Worm (Caenorhabditis elegans) whole organism, young adult: ENCODE results near the gene Y38E10A.24.

Source experiments
- B0019.2 ChIP-seq: fragments of 200-800 bp; sonication (Bioruptor generic); conservative IDR thresholded peaks from 2 replicates; pipeline ENCODE4 v1.3.6; 2022; ENCODE audit warnings: missing genetic modification reagents, missing genetic modification characterization, missing compliant biosample characterization
- B0261.1 ChIP-seq: sonication (generic microtip); optimal IDR thresholded peaks from 2 replicates; lab custom pipeline; 2016; ENCODE audit warnings: mild to moderate bottlenecking, missing genetic modification characterization, moderate library complexity, missing compliant biosample characterization
- C17E4.6 ChIP-seq: fragments of 200-800 bp; sonication (Bioruptor generic); IDR thresholded peaks from 2 replicates; pipeline ENCODE4 v1.3.6; 2022; ENCODE audit warnings: missing genetic modification reagents, missing genetic modification characterization, missing compliant biosample characterization
- F23B12.7 ChIP-seq: sonication (generic microtip); optimal IDR thresholded peaks from 2 replicates; lab custom pipeline; 2017; ENCODE audit warnings: missing genetic modification characterization, mild to moderate bottlenecking, missing compliant biosample characterization, antibody characterized with exemption, moderate library complexity; ENCODE audit not compliant: insufficient read depth
- F39B2.1 ChIP-seq: fragments of 200-800 bp; sonication (Bioruptor generic); IDR thresholded peaks from 2 replicates; pipeline ENCODE4 v1.3.6; 2022; ENCODE audit warnings: missing genetic modification reagents, missing genetic modification characterization, missing compliant biosample characterization
- F57A8.1 ChIP-seq: fragments of 200-800 bp; sonication (Bioruptor generic); optimal IDR thresholded peaks from 2 replicates; lab custom pipeline; 2018; ENCODE audit warnings: mild to moderate bottlenecking, missing genetic modification characterization, moderate library complexity, missing compliant biosample characterization
- T26A5.8 ChIP-seq: sonication (generic microtip); optimal IDR thresholded peaks from 2 replicates; lab custom pipeline; 2016; ENCODE audit warnings: missing genetic modification characterization, missing compliant biosample characterization
- Y53F4B.3 ChIP-seq: fragments of 200-800 bp; sonication (Bioruptor generic); IDR thresholded peaks from 2 replicates; pipeline ENCODE4 v1.3.6; 2022; ENCODE audit warnings: missing genetic modification reagents, missing genetic modification characterization, missing compliant biosample characterization
- ZK185.1 ChIP-seq: sonication (generic microtip); optimal IDR thresholded peaks from 2 replicates; lab custom pipeline; 2016; ENCODE audit warnings: mild to moderate bottlenecking, missing genetic modification characterization, missing compliant biosample characterization; ENCODE audit not compliant: poor library complexity, severe bottlenecking
- aptf-2 ChIP-seq: fragments of 200-800 bp; sonication (Bioruptor generic); conservative IDR thresholded peaks from 2 replicates; pipeline ENCODE4 v1.3.6; 2022; ENCODE audit warnings: missing genetic modification reagents, missing genetic modification characterization, missing compliant biosample characterization
- atf-7 ChIP-seq: sonication (generic microtip); optimal IDR thresholded peaks from 2 replicates; lab custom pipeline; 2017; ENCODE audit warnings: mild to moderate bottlenecking, missing genetic modification characterization, missing compliant biosample characterization
- attf-5 ChIP-seq: fragments of 200-800 bp; sonication (Bioruptor generic); optimal IDR thresholded peaks from 2 replicates; lab custom pipeline; 2018; ENCODE audit warnings: mild to moderate bottlenecking, missing genetic modification characterization, missing compliant biosample characterization
- ccch-3 ChIP-seq: fragments of 200-800 bp; sonication (Bioruptor generic); optimal IDR thresholded peaks from 2 replicates; lab custom pipeline; 2018; ENCODE audit warnings: mild to moderate bottlenecking, missing genetic modification characterization, missing compliant biosample characterization
- ceh-40 ChIP-seq: fragments of 200-800 bp; sonication (Bioruptor generic); IDR thresholded peaks from 2 replicates; pipeline ENCODE4 v1.3.6; 2022; ENCODE audit warnings: missing genetic modification characterization, missing compliant biosample characterization
- ceh-79 ChIP-seq: sonication (generic microtip); optimal IDR thresholded peaks from 2 replicates; lab custom pipeline; 2017; ENCODE audit warnings: mild to moderate bottlenecking, missing genetic modification characterization, missing compliant biosample characterization
- die-1 ChIP-seq: sonication (generic microtip); optimal IDR thresholded peaks from 2 replicates; lab custom pipeline; 2016; ENCODE audit warnings: missing genotype, mild to moderate bottlenecking, missing genetic modification characterization, missing compliant biosample characterization
- egrh-3 ChIP-seq: fragments of 200-800 bp; sonication (Bioruptor generic); IDR thresholded peaks from 2 replicates; pipeline ENCODE4 v1.3.6; 2022; ENCODE audit warnings: missing genetic modification reagents, missing genetic modification characterization, missing compliant biosample characterization
- fkh-3 ChIP-seq: sonication (generic microtip); optimal IDR thresholded peaks from 2 replicates; lab custom pipeline; 2016; ENCODE audit warnings: mild to moderate bottlenecking, missing genetic modification characterization, missing compliant biosample characterization
- gei-17 ChIP-seq: fragments of 200-800 bp; sonication (Bioruptor generic); optimal IDR thresholded peaks from 2 replicates; lab custom pipeline; 2018; ENCODE audit warnings: mild to moderate bottlenecking, missing genetic modification characterization, missing compliant biosample characterization
- him-1 ChIP-seq: sonication (generic microtip); optimal IDR thresholded peaks from 2 replicates; lab custom pipeline; 2016; ENCODE audit warnings: missing genotype, missing genetic modification reagents, missing genetic modification characterization, missing compliant biosample characterization
- hlh-26 ChIP-seq: fragments of 200-800 bp; sonication (Bioruptor generic); conservative IDR thresholded peaks from 2 replicates; pipeline ENCODE4 v1.3.6; 2022; ENCODE audit warnings: missing genetic modification reagents, missing genetic modification characterization, missing compliant biosample characterization
- hmg-20 ChIP-seq: fragments of 200-800 bp; sonication (Bioruptor generic); IDR thresholded peaks from 2 replicates; pipeline ENCODE4 v1.3.6; 2022; ENCODE audit warnings: missing genetic modification reagents, missing genetic modification characterization, missing compliant biosample characterization
- let-526 ChIP-seq: fragments of 200-800 bp; sonication (Bioruptor generic); IDR thresholded peaks from 2 replicates; pipeline ENCODE4 v1.3.6; 2022; ENCODE audit warnings: missing genetic modification reagents, missing genetic modification characterization, missing compliant biosample characterization
- lin-54 ChIP-seq: fragments of 200-800 bp; sonication (Bioruptor generic); optimal IDR thresholded peaks from 2 replicates; lab custom pipeline; 2018; ENCODE audit warnings: mild to moderate bottlenecking, missing genetic modification characterization, missing compliant biosample characterization
- lsl-1 ChIP-seq: fragments of 200-800 bp; sonication (Bioruptor generic); optimal IDR thresholded peaks from 2 replicates; lab custom pipeline; 2018; ENCODE audit warnings: mild to moderate bottlenecking, missing genetic modification characterization, moderate library complexity, missing compliant biosample characterization
- lsy-27 ChIP-seq: sonication (generic microtip); optimal IDR thresholded peaks from 2 replicates; lab custom pipeline; 2017; ENCODE audit warnings: missing genetic modification characterization, mild to moderate bottlenecking, missing compliant biosample characterization, antibody characterized with exemption, missing genotype, borderline replicate concordance; ENCODE audit not compliant: insufficient read depth
- madf-8 ChIP-seq: fragments of 200-800 bp; sonication (Bioruptor generic); conservative IDR thresholded peaks from 2 replicates; pipeline ENCODE4 v1.3.6; 2022; ENCODE audit warnings: missing genetic modification reagents, missing genetic modification characterization, missing compliant biosample characterization
- mcd-1 ChIP-seq: fragments of 200-800 bp; sonication (Bioruptor generic); IDR thresholded peaks from 2 replicates; pipeline ENCODE4 v1.3.6; 2022; ENCODE audit warnings: missing genetic modification reagents, missing genetic modification characterization, missing compliant biosample characterization
- mel-28 ChIP-seq: sonication (generic microtip); optimal IDR thresholded peaks from 2 replicates; lab custom pipeline; 2016; ENCODE audit warnings: borderline replicate concordance, mild to moderate bottlenecking, missing genetic modification characterization, missing compliant biosample characterization
- mes-4 ChIP-seq: sonication (generic microtip); optimal IDR thresholded peaks from 2 replicates; lab custom pipeline; 2016; ENCODE audit warnings: missing genotype, missing genetic modification characterization, missing compliant biosample characterization
- nfya-1 ChIP-seq: sonication (generic microtip); optimal IDR thresholded peaks from 2 replicates; lab custom pipeline; 2017; ENCODE audit warnings: antibody characterized with exemption, missing compliant biosample characterization, missing genetic modification characterization, borderline replicate concordance; ENCODE audit not compliant: insufficient read depth
- nfya-2 ChIP-seq: fragments of 200-800 bp; sonication (Bioruptor generic); IDR thresholded peaks from 2 replicates; pipeline ENCODE4 v1.3.6; 2022; ENCODE audit warnings: missing genetic modification reagents, missing genetic modification characterization, missing compliant biosample characterization
- nfyb-1 ChIP-seq: fragments of 200-800 bp; sonication (Bioruptor generic); IDR thresholded peaks from 2 replicates; pipeline ENCODE4 v1.3.6; 2022; ENCODE audit warnings: missing genetic modification reagents, missing genetic modification characterization, missing compliant biosample characterization
- nhr-120 ChIP-seq: fragments of 200-800 bp; sonication (Bioruptor generic); IDR thresholded peaks from 2 replicates; pipeline ENCODE4 v1.3.6; 2022; ENCODE audit warnings: missing genetic modification characterization, missing compliant biosample characterization
- nhr-179 ChIP-seq: sonication (generic microtip); optimal IDR thresholded peaks from 2 replicates; lab custom pipeline; 2016; ENCODE audit warnings: mild to moderate bottlenecking, missing genetic modification characterization, missing compliant biosample characterization
- pbrm-1 ChIP-seq: fragments of 200-800 bp; sonication (Bioruptor generic); IDR thresholded peaks from 2 replicates; pipeline ENCODE4 v1.3.6; 2022; ENCODE audit warnings: missing genetic modification reagents, missing genetic modification characterization, missing compliant biosample characterization
- pha-4 ChIP-seq: fragments of 150-350 bp; sonication (generic microtip); optimal IDR thresholded peaks from 2 replicates; lab custom pipeline; 2014; ENCODE audit warnings: missing biosample characterization, missing genetic modification reagents, missing genetic modification characterization
- sdz-38 ChIP-seq: sonication (generic microtip); optimal IDR thresholded peaks from 2 replicates; lab custom pipeline; 2016; ENCODE audit warnings: missing genotype, missing genetic modification characterization, missing compliant biosample characterization
- snpc-1.3 ChIP-seq: sonication (generic microtip); optimal IDR thresholded peaks from 2 replicates; lab custom pipeline; 2017; ENCODE audit warnings: missing genetic modification characterization, mild to moderate bottlenecking, missing compliant biosample characterization, antibody characterized with exemption, moderate library complexity, missing genotype, missing genetic modification reagents; ENCODE audit not compliant: insufficient read depth
- sptf-2 ChIP-seq: fragments of 200-800 bp; sonication (Bioruptor generic); optimal IDR thresholded peaks from 2 replicates; lab custom pipeline; 2018; ENCODE audit warnings: mild to moderate bottlenecking, missing genetic modification characterization, missing compliant biosample characterization
- unc-62 ChIP-seq: fragments of 150-350 bp; optimal IDR thresholded peaks from 2 replicates; lab custom pipeline; 2014; ENCODE audit warnings: missing biosample characterization, missing genetic modification reagents, missing genetic modification characterization
- xnd-1 ChIP-seq: sonication (generic microtip); optimal IDR thresholded peaks from 2 replicates; lab custom pipeline; 2016; ENCODE audit warnings: missing genotype, missing genetic modification reagents, missing genetic modification characterization, missing compliant biosample characterization
- ztf-18 ChIP-seq: sonication (generic microtip); optimal IDR thresholded peaks from 2 replicates; lab custom pipeline; 2016; ENCODE audit warnings: missing genotype, mild to moderate bottlenecking, missing genetic modification characterization, missing compliant biosample characterization
- ztf-22 ChIP-seq: fragments of 200-800 bp; sonication (Bioruptor generic); optimal IDR thresholded peaks from 2 replicates; lab custom pipeline; 2018; ENCODE audit warnings: mild to moderate bottlenecking, missing genetic modification characterization, moderate library complexity, missing compliant biosample characterization
- ztf-25 ChIP-seq: fragments of 200-800 bp; sonication (Bioruptor generic); IDR thresholded peaks from 2 replicates; pipeline ENCODE4 v1.3.6; 2022; ENCODE audit warnings: missing genetic modification reagents, missing genetic modification characterization, missing compliant biosample characterization
- ztf-26 ChIP-seq: sonication (generic microtip); optimal IDR thresholded peaks from 2 replicates; lab custom pipeline; 2017; ENCODE audit warnings: missing genetic modification characterization, missing compliant biosample characterization

Y38E10A.24 gene

ce11 chrII:12677975-12678866, 614 bp upstream of the Y38E10A.24 start (continued):
- TF ChIP-seq lsl-1 (GFP tag; lab: Kevin White, UChicago) = peak; percentile 54
- peak; percentile 66 for TF ChIP-seq ztf-18 (tag; lab: Kevin White, UChicago)
- TF ChIP-seq aptf-2 (GFP tag; lab: Robert Waterston, UW) = 0 out of 2 replicates have a peak, but pooled peaks have one; percentile 24
- TF ChIP-seq die-1 (tag; lab: Kevin White, UChicago) = peak; percentile 82
- no peak for TF ChIP-seq Y53F4B.3 (GFP tag; lab: Robert Waterston, UW)
- no peak for TF ChIP-seq xnd-1
- TF ChIP-seq snpc-1.3 (tag; lab: Kevin White, UChicago) = peak; percentile 79
- TF ChIP-seq egrh-3 (GFP tag; lab: Robert Waterston, UW) = no peak
- no peak for TF ChIP-seq sptf-2 (GFP tag; lab: Kevin White, UChicago)
- no peak for TF ChIP-seq nhr-120 (GFP tag; lab: Robert Waterston, UW)
- TF ChIP-seq let-526 (GFP tag; lab: Robert Waterston, UW) = no peak
- no peak; the same call in 1 of the 2 replicates for TF ChIP-seq B0019.2 (GFP tag; lab: Robert Waterston, UW)
- peak; percentile 52; the same call in 1 of the 2 replicates for TF ChIP-seq C17E4.6 (GFP tag; lab: Robert Waterston, UW)
- TF ChIP-seq ZK185.1 (tag; lab: Kevin White, UChicago) = peak; percentile 72
- TF ChIP-seq nhr-179 (tag; lab: Kevin White, UChicago) = no peak
- no peak for TF ChIP-seq hmg-20
- no peak for TF ChIP-seq ztf-22 (GFP tag; lab: Kevin White, UChicago)
- TF ChIP-seq nfyb-1 (GFP tag; lab: Robert Waterston, UW) = peak; percentile 85
- TF ChIP-seq lin-54 (GFP tag; lab: Kevin White, UChicago) = peak; percentile 89
- TF ChIP-seq pha-4 (tag; lab: Kevin White, UChicago) = no peak
- TF ChIP-seq fkh-3 (tag; lab: Kevin White, UChicago) = no peak
- TF ChIP-seq mel-28 (tag; lab: Kevin White, UChicago) = no peak
- no peak for TF ChIP-seq unc-62 (GFP tag; lab: Kevin White, UChicago)
- TF ChIP-seq F23B12.7 (tag; lab: Kevin White, UChicago) = no peak
- TF ChIP-seq pbrm-1 (GFP tag; lab: Robert Waterston, UW) = peak; percentile 63
- TF ChIP-seq ztf-26 = peak; percentile 66
- 0 out of 2 replicates have a peak, but pooled peaks have one; percentile 8 for TF ChIP-seq madf-8 (GFP tag; lab: Robert Waterston, UW)
- peak; percentile 90 for TF ChIP-seq ztf-25
- TF ChIP-seq lsy-27 (tag; lab: Kevin White, UChicago) = peak; percentile 4
- TF ChIP-seq T26A5.8 (tag; lab: Kevin White, UChicago) = peak; percentile 33
- no peak for TF ChIP-seq hlh-26
- TF ChIP-seq mcd-1 (GFP tag; lab: Robert Waterston, UW) = peak; percentile 97
- no peak for TF ChIP-seq F39B2.1 (GFP tag; lab: Robert Waterston, UW)
- no peak; the same call in 1 of the 2 replicates for TF ChIP-seq ceh-40
- peak; percentile 75 for TF ChIP-seq mes-4 (tag; lab: Kevin White, UChicago)
- TF ChIP-seq attf-5 (GFP tag; lab: Kevin White, UChicago) = peak; percentile 86
- TF ChIP-seq gei-17 = peak; percentile 32
- peak; percentile 80 for TF ChIP-seq B0261.1 (tag; lab: Kevin White, UChicago)
- peak; percentile 47 for TF ChIP-seq ceh-79 (tag; lab: Kevin White, UChicago)
- no peak for TF ChIP-seq nfya-2
- TF ChIP-seq ccch-3 = no peak
- TF ChIP-seq nfya-1 (tag; lab: Kevin White, UChicago) = no peak
- peak; percentile 31 for TF ChIP-seq sdz-38 (tag; lab: Kevin White, UChicago)
- no peak for TF ChIP-seq him-1 (tag; lab: Kevin White, UChicago)
- TF ChIP-seq F57A8.1 (GFP tag; lab: Kevin White, UChicago) = no peak
- no peak for TF ChIP-seq atf-7
